Worm (Caenorhabditis elegans): Measurements from ENCODE around the gene nhr-22.

Gene nhr-22

ce11 chrII:6425993-6426392 is 23.6 kb downstream of the nhr-22 start, which contains the start of gene col-75:
col-75 (plus strand) TSS chrII:6426293.
- TF ChIP-seq ceh-16 (tag; optimal IDR thresholded peaks at IDR 0.05) (no peak), nhr-21 (tag; optimal IDR thresholded peaks at IDR 0.05) (no peak), mdl-1 (tag; optimal IDR thresholded peaks at IDR 0.05) (no peak)

DNA sequence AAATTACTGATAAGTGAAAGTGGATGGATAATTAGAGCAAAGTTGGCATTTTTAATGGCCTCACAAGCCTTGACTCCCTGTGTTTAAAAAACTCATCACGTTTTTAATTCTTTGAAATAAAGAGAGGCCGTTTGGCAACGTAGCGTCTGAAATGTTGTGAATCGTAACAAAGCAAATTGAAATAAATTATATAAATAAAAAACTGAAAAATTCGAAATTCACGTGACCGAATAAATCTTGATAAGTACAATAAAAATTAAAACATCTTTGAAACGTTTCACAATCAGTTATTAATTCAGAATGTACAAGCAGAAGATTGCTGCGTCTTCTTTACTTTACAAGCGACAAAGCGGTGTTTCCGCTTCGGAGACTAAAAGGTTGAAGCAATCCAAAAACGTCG is 26.8 kb downstream of the nhr-22 start, which contains the start of gene K03H9.3:
TSS of gene K03H9.3 (plus strand) at position 301 of the 400 bp plus-strand sequence.
- TF ChIP-seq lsy-2 (tag; optimal IDR thresholded peaks at IDR 0.05) = no peak
- TF ChIP-seq nhr-237 (tag; optimal IDR thresholded peaks at IDR 0.05) = no peak
- no peak for TF ChIP-seq elt-1 (tag; optimal IDR thresholded peaks at IDR 0.05)
- TF ChIP-seq ceh-16 (tag; optimal IDR thresholded peaks at IDR 0.05) = no peak
- TF ChIP-seq mab-5 (tag; optimal IDR thresholded peaks at IDR 0.05) = no peak

DNA sequence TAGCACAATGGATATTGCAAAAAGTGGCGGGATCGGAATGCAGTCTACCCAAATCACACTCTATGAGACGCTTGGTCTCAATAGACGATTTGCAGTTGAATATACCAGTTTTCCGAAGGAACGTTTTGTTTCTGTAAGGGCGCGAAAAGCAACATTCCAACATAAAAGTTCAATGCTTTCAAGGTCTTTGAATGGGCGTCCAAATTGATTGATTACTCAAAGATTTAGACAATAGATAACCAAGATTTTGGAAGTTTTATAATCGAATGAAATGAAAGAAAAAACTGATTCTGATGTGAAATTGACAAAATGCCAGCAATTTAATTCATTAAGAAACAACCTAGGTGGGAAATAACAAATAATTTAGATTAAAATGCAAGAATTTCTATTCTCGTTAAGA is 30.4 kb downstream of the nhr-22 start:
- TF ChIP-seq nhr-25 (tag; optimal IDR thresholded peaks at IDR 0.05) (peak; percentile 33), ceh-16 (tag; optimal IDR thresholded peaks at IDR 0.05) (peak; percentile 80), aly-2 (tag; optimal IDR thresholded peaks at IDR 0.05) (no peak), blmp-1 (tag; optimal IDR thresholded peaks at IDR 0.05; ENCODE audit: insufficient read depth) (peak; percentile 1)

DNA sequence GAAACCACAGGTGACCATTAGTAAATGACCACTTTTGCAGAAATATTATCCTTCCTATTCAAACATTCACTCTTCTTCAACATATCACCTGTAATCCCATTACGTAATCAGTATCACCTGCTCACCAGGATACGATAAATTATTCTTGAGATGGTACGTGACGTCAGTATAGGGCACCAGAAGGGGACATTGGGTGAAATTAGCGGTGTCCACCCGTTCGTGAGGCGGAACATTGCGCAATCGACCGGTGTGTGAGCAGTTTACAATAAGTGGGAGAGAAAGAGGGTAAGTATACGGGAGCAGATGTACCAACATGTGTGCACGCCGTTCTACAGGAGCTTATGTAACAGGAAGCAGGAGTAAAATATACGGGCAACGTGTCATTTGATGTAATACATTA is 31.6 kb downstream of the nhr-22 start:
- TF ChIP-seq gmeb-1 (tag; optimal IDR thresholded peaks at IDR 0.05) (no peak), nhr-129 (tag; optimal IDR thresholded peaks at IDR 0.05) (no peak)

DNA sequence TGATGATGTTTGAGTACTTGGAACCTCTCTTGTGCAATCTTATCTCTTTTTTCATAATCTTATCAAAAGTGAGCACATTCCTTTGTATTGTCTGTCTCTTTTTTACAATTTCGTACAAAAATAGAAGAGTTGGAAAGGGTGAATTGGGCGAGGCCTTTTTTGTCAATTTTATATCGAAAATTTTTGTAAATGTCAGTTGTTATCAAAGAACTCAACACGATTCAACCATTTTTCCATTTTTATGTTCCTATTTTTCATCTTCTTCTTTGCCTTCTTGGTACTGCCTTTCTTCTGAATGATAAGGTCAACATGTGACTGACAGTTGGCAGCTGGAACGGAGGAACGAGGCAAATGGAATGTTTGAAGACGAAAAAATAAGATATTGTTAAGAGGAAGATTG is 35.8 kb downstream of the nhr-22 start:
- TF ChIP-seq aly-2 (tag; optimal IDR thresholded peaks at IDR 0.05) (no peak), unc-62 (GFP tag; optimal IDR thresholded peaks at IDR 0.05) (no peak), C34F6.9 (tag; optimal IDR thresholded peaks at IDR 0.05) (no peak), nhr-12 (tag; optimal IDR thresholded peaks at IDR 0.05) (no peak), lin-11 (tag; optimal IDR thresholded peaks at IDR 0.05) (no peak), dmd-4 (tag; optimal IDR thresholded peaks at IDR 0.05) (no peak), ama-1 (optimal IDR thresholded peaks at IDR 0.05) (no peak), zag-1 (tag; optimal IDR thresholded peaks at IDR 0.05) (no peak), fos-1 (tag; optimal IDR thresholded peaks at IDR 0.05) (peak; percentile 64), ZK546.5 (tag; optimal IDR thresholded peaks at IDR 0.05) (no peak), elt-1 (tag; optimal IDR thresholded peaks at IDR 0.05) (no peak), crh-2 (tag; optimal IDR thresholded peaks at IDR 0.05) (peak; percentile 20), blmp-1 (tag; optimal IDR thresholded peaks at IDR 0.05; ENCODE audit: insufficient read depth) (no peak), nhr-25 (tag; optimal IDR thresholded peaks at IDR 0.05) (no peak), nhr-23 (tag; optimal IDR thresholded peaks at IDR 0.05) (no peak), F13H6.1 (tag; optimal IDR thresholded peaks at IDR 0.05) (peak; percentile 40), mab-5 (tag; optimal IDR thresholded peaks at IDR 0.05) (no peak), lsy-2 (tag; optimal IDR thresholded peaks at IDR 0.05) (no peak), Y55F3AM.14 (GFP tag; optimal IDR thresholded peaks at IDR 0.05) (no peak), nhr-77 (tag; optimal IDR thresholded peaks at IDR 0.05) (no peak), gmeb-1 (tag; optimal IDR thresholded peaks at IDR 0.05) (peak; percentile 15), sem-4 (tag; optimal IDR thresholded peaks at IDR 0.05) (no peak), lin-39 (tag; optimal IDR thresholded peaks at IDR 0.05) (no peak), sma-9 (GFP tag; optimal IDR thresholded peaks at IDR 0.05) (peak; percentile 49), sma-9 (tag; optimal IDR thresholded peaks at IDR 0.05) (no peak), nhr-6 (tag; optimal IDR thresholded peaks at IDR 0.05) (no peak)

DNA sequence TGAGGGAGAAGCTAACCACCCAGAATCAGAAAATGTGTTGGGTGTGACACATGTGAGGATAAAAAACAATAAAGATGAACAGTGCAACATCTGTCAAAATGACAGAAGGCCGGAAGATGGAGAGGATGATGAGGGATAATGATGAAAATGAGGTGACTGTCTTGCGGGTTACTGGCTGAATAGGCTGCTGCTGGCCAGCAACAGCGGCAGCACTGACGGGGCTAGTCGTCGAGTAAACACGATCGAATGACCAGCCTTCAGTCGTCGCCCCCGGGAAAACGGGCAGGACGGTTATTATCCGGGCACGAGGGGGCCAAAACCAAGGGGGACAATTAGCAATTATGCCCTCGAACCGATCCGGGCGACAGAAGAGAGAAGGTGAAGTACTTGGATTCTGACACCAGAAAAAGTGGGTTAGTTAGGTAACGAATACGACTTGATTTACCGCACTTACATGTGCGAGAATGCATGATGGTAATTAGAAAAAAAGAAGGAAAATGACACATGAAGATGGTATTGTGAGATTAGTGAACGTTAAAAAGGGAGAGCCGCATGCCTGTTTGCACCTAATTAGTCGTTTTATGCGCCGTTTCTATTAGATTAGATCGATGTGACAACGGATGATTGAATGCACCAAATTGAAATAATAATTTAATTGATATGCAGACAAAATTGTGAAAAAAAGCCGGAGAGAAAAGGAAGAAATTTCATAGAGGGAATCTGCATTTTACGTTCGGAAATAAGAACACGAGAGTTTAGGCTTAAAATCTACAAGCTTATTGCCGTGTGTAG is 37.7 kb downstream of the nhr-22 start:
- TF ChIP-seq lsy-2 (tag; optimal IDR thresholded peaks at IDR 0.05) (no peak), sma-9 (GFP tag; optimal IDR thresholded peaks at IDR 0.05) (no peak), sma-9 (tag; optimal IDR thresholded peaks at IDR 0.05) (no peak), alr-1 (tag; optimal IDR thresholded peaks at IDR 0.05) (no peak), ceh-16 (tag; optimal IDR thresholded peaks at IDR 0.05) (peak; percentile 26)
